Fruit fly (Drosophila melanogaster) ovary, adult (tissue): Measurements from ENCODE around the gene Osi10b.

Source experiments
- CG17801 ChIP-seq: fragments of 200-800 bp; optimal IDR thresholded peaks from 2 replicates; lab custom pipeline; 2019; ENCODE audit warnings: missing biosample characterization, mild to moderate bottlenecking, missing genetic modification characterization, moderate library complexity; ENCODE audit not compliant: partially characterized antibody

Osi10b gene

dm6 chr3R:6265890-6266289 is at the start of gene Osi10b:
TSS of gene Osi10b (plus strand) at chr3R:6266190.
- no peak for TF ChIP-seq CG17801 (GFP tag; lab: Kevin White, UChicago)

- TF ChIP-seq CG17801 (GFP tag; lab: Kevin White, UChicago), result no peak
These were observed 44.3 kb upstream of the Osi10b start, which contains the start of gene Osi4 for dm6 chr3R:6221681-6222080. TSS of gene Osi4 (minus strand) at chr3R:6221781.

dm6 chr3R:6222119-6222518 is 43.9 kb upstream of the Osi10b start:
- no peak for TF ChIP-seq CG17801 (GFP tag; lab: Kevin White, UChicago)

- TF ChIP-seq CG17801 (GFP tag; lab: Kevin White, UChicago), result no peak
These were observed 39.8 kb upstream of the Osi10b start for dm6 chr3R:6226156-6226555.

dm6 chr3R:6226997-6227562 is 38.9 kb upstream of the Osi10b start, which contains the start of gene Osi5:
TSS of gene Osi5 (plus strand) at chr3R:6227512.
- TF ChIP-seq CG17801 (GFP tag; lab: Kevin White, UChicago), result no peak

- no peak for TF ChIP-seq CG17801 (GFP tag; lab: Kevin White, UChicago)
These were observed 36.7 kb upstream of the Osi10b start for dm6 chr3R:6229055-6229841.

DNA sequence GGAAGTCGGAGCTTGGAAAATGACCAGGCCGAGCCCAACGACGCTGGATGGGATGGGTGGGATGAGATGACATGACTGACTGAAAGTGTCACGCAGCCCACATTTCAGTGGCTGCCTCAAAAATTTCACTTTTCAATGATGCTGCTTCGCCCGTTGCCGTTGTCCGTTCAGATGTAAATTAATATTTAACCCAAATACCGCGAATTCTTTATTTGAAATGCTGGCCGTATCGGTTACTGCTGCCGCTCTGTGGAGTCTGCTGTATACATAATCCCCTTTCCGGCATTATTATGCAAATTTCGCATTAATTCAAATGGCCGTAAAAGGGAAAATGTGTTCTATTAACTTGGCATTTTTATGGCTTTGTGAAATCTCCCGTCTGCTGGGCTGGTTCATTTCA is 35.7 kb upstream of the Osi10b start:
- no peak for TF ChIP-seq CG17801 (GFP tag; lab: Kevin White, UChicago)

DNA sequence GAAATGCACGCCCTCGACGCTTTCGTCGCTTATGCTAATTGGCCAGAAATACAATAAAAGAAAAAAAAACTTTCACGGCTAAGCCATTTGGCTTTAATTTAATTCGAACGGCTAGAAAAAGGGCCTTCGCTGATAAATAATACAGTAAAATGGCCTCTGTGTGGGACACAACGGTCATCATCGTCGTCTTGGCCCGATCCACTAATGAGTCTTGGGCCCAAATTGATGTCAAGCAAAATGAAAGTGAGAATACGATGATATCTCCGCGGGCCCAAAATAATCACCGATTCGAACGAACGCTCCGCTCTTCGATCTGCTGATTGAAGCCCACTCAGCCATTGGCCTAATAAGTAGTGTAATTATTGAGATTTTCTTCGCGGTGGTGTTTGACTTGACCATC is 34.6 kb upstream of the Osi10b start:
- TF ChIP-seq CG17801 (GFP tag; lab: Kevin White, UChicago), result no peak

DNA sequence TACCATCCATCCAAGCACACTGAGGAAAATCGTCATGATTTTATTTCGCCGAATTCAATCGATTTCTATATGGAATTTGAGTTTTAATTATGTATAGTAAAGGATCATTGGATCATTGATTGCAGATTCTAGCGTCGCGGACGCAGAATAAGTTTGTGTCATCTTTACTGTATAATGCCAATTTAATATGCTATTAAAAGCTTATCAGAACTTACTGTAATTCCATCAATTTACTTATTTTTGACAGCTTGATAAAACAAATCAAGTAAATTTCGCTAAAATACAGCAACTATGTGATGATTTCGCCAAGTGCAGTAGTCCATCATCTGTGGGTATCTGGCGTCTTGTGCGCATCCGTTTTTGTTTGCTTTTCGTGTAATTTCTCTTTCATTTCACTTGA is 32.9 kb upstream of the Osi10b start:
- no peak for TF ChIP-seq CG17801 (GFP tag; lab: Kevin White, UChicago)

- TF ChIP-seq CG17801 (GFP tag; lab: Kevin White, UChicago), result no peak
These were observed 31.7 kb upstream of the Osi10b start, which contains the start of gene Osi6 for dm6 chr3R:6234189-6234758. TSS of gene Osi6 (plus strand) at chr3R:6234708.

dm6 chr3R:6238977-6239376 is 27.0 kb upstream of the Osi10b start:
- TF ChIP-seq CG17801 (GFP tag; lab: Kevin White, UChicago), result no peak

DNA sequence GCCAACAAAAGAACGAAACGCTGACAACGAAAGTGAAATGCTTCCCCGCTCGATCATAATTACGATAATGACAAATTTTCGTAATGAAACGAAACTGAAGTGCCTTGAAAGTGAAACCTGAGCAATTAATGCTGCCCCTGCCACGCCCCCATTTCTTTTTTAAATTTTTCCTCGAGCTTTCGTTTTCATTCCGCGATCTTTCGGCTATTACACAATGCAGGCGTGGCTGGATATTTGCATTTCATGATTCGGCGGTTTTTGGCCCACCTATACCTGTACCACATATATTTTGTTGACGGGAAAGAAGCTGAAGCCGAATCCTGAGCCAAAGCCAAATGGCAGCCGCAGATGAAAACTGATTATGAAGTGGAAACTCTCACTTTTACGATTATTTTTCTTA is 25.7 kb upstream of the Osi10b start:
- TF ChIP-seq CG17801 (GFP tag; lab: Kevin White, UChicago), result no peak

DNA sequence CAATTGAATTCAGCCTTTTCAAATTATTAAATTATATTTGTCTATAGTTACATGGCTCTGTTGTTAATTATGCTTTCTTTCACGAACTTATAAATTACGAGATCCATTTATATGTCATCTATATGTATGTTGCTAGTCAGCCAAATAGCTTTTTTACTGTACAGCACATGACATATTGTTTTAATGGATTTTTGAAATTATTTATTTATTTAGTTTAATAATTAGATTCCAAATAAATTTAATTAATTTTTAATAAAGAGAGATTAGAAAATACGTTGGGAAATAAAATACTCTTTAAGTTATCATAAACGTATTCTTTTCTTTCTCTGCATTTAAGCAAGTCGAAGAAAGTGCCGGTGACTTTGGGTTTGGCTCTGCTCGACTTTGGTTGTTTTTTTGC is 24.7 kb upstream of the Osi10b start:
- no peak for TF ChIP-seq CG17801 (GFP tag; lab: Kevin White, UChicago)

DNA sequence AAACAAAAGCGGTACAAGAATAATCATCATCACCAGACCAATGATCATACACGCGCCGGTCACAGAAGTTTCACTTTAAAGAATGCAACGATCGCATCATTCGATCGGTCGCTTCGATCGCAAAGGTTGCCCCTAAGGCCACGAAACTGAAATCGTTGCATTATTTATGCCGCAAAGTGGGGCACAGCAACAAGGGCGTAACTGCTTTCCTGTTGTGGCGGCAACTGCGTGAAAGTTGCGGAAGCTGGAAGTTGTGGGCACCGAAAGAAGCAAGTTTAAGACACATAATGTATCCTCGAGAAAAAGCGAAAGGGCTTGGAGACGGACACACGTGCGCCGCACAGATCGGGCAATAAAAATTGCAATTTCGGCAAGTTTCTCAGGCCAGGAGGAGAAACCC is 22.0 kb upstream of the Osi10b start:
- TF ChIP-seq CG17801 (GFP tag; lab: Kevin White, UChicago), result no peak

DNA sequence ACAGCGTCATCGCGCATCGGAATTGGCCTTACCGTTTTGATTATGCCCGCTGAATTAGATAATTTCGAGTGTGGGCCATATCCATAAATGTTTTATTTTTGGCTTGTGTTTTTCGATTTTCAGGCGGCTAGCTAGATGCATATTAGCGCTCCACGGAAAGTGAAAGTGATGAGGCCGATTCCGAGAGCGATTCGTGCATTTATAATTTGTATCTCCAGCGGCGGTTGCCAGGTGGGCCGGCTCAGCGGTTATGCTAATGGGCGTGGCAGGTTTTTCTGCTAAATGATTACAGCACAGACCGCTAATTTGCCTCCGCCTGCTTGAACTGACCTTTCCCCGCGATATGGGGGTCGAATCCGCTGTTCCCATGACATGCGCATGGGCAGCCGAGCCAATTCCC is 21.0 kb upstream of the Osi10b start:
- no peak for TF ChIP-seq CG17801 (GFP tag; lab: Kevin White, UChicago)

dm6 chr3R:6248694-6249093 is 17.3 kb upstream of the Osi10b start, which contains the start of gene Osi7:
TSS of gene Osi7 (plus strand) at chr3R:6248994.
- TF ChIP-seq CG17801 (GFP tag; lab: Kevin White, UChicago), result no peak
